Fruit fly (Drosophila melanogaster) whole organism: Measurements from ENCODE around the gene Dab.

ENCODE experiments used
- CG8478 ChIP-seq: fragments of >200 bp; optimal IDR thresholded peaks from 2 replicates; lab custom pipeline; 2018; ENCODE audit warnings: inconsistent platforms
- Dll ChIP-seq: fragments of >200 bp; optimal IDR thresholded peaks from 2 replicates; lab custom pipeline; 2017
- EcR ChIP-seq, 2 experiments: fragments of >200 bp; optimal IDR thresholded peaks; 2 replicates each; lab custom pipeline; 2017; ENCODE audit warnings: missing biosample characterization in 2 of 2, missing genetic modification characterization in 2 of 2, missing genetic modification reagents in 2 of 2
- pan ChIP-seq: fragments of >200 bp; optimal IDR thresholded peaks from 2 replicates; lab custom pipeline; 2017
- psq ChIP-seq: fragments of >200 bp; optimal IDR thresholded peaks from 2 replicates; lab custom pipeline; 2017
- usp ChIP-seq: fragments of >200 bp; optimal IDR thresholded peaks from 2 replicates; lab custom pipeline; 2017; ENCODE audit warnings: missing biosample characterization, missing genetic modification characterization, mixed read lengths

DNA sequence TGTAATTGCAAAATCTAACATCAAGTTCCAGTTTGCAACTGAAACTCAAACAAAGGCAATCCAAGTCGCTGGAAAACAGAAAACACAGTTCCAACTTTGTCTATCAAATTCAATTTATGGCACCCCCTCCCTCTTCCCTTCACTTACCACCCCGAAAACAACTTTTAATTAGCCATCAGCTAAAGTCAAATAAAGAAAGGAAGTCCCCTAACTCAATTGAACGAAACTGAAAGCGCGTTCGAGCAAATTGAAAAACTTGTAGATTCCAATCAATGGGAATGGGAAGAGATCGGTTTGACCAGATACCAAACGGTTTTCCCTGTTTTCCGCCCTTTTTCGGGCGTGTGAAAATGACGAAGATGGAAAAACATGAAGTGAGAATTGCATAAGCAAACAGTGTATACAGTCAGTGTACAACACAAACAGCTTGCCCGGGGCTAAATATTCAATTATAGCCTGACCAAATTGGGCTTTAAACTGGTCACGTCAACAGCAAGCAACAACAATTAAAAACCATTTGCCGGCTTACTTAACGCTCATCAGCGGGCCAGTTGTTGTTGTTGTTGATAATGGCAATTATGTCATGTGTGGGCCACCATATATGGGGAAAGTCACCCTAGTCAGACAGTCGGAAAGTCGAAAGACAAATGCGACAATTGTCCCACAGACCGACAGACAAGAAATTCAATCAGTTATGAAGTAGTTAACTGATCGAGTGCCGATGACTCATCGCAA, 12.5 kb upstream of the Dab start:
- no peak for TF ChIP-seq psq (lab: Kevin White, UChicago)
- no peak for TF ChIP-seq CG8478 (lab: Kevin White, UChicago)
- no peak for TF ChIP-seq usp (GFP tag; lab: Kevin White, UChicago)
- TF ChIP-seq pan, result no peak
- no peak for TF ChIP-seq EcR (GFP tag; optimal IDR thresholded peaks at IDR 0.05; lab: Kevin White, UChicago)
- no peak for TF ChIP-seq Dll (lab: Kevin White, UChicago)
